Worm (Caenorhabditis elegans) whole organism, L2 larva: ENCODE measurements around the gene C45G9.15.

Source experiments
- F13H6.1 ChIP-seq: sonication (generic microtip); optimal IDR thresholded peaks from 2 replicates; lab custom pipeline; 2016; ENCODE audit warnings: missing genetic modification characterization, missing compliant biosample characterization
- R02D3.7 ChIP-seq: fragments of 150-350 bp; optimal IDR thresholded peaks from 2 replicates; lab custom pipeline; 2014; ENCODE audit warnings: missing biosample characterization, missing genetic modification characterization
- Y55F3AM.14 ChIP-seq: fragments of 200-800 bp; sonication (Bioruptor generic); optimal IDR thresholded peaks from 2 replicates; lab custom pipeline; 2018; ENCODE audit warnings: mild to moderate bottlenecking, missing genetic modification characterization, missing compliant biosample characterization
- ZK546.5 ChIP-seq: sonication (generic microtip); optimal IDR thresholded peaks from 2 replicates; lab custom pipeline; 2017; ENCODE audit warnings: missing biosample characterization, missing genetic modification characterization
- alr-1 ChIP-seq: fragments of 150-350 bp; optimal IDR thresholded peaks from 2 replicates; lab custom pipeline; 2014; ENCODE audit warnings: missing biosample characterization, missing genetic modification characterization
- aly-2 ChIP-seq: fragments of 150-350 bp; optimal IDR thresholded peaks from 2 replicates; lab custom pipeline; 2014; ENCODE audit warnings: missing biosample characterization, missing genetic modification characterization
- ama-1 ChIP-seq: fragments of 150-350 bp; optimal IDR thresholded peaks from 2 replicates; lab custom pipeline; 2018; ENCODE audit warnings: inconsistent platforms
- blmp-1 ChIP-seq: sonication (generic microtip); optimal IDR thresholded peaks from 2 replicates; lab custom pipeline; 2017; ENCODE audit warnings: missing genetic modification characterization, mild to moderate bottlenecking, missing compliant biosample characterization, antibody characterized with exemption, moderate library complexity; ENCODE audit not compliant: insufficient read depth
- ceh-16 ChIP-seq: fragments of 150-350 bp; optimal IDR thresholded peaks from 2 replicates; lab custom pipeline; 2014; ENCODE audit warnings: missing biosample characterization, missing genetic modification characterization
- ceh-82 ChIP-seq: fragments of 150-350 bp; optimal IDR thresholded peaks from 2 replicates; lab custom pipeline; 2014; ENCODE audit warnings: missing biosample characterization, missing genetic modification characterization
- crh-2 ChIP-seq: sonication (generic microtip); optimal IDR thresholded peaks from 2 replicates; lab custom pipeline; 2017; ENCODE audit warnings: missing biosample characterization, missing genetic modification characterization
- dmd-4 ChIP-seq: sonication (generic microtip); optimal IDR thresholded peaks from 2 replicates; lab custom pipeline; 2017; ENCODE audit warnings: missing biosample characterization, missing genetic modification characterization
- egl-27 ChIP-seq: sonication (generic microtip); optimal IDR thresholded peaks from 3 replicates; lab custom pipeline; 2017; ENCODE audit warnings: missing biosample characterization, missing genetic modification reagents, missing genetic modification characterization
- elt-1 ChIP-seq: fragments of 150-350 bp; optimal IDR thresholded peaks from 2 replicates; lab custom pipeline; 2014; ENCODE audit warnings: missing biosample characterization, missing genetic modification characterization
- fos-1 ChIP-seq: fragments of 150-350 bp; optimal IDR thresholded peaks from 2 replicates; lab custom pipeline; 2014; ENCODE audit warnings: missing biosample characterization, missing genetic modification characterization
- gmeb-1 ChIP-seq: fragments of 150-350 bp; optimal IDR thresholded peaks from 2 replicates; lab custom pipeline; 2014; ENCODE audit warnings: missing biosample characterization, missing genetic modification characterization
- lin-13 ChIP-seq: fragments of 150-350 bp; optimal IDR thresholded peaks from 2 replicates; lab custom pipeline; 2014; ENCODE audit warnings: missing biosample characterization, missing genetic modification reagents, missing genetic modification characterization
- lsy-2 ChIP-seq, 2 experiments: fragments of 150-350 bp in 1 of 2; sonication (generic microtip) in 1 of 2; optimal IDR thresholded peaks; 2 replicates each; lab custom pipeline; 2014 to 2017; ENCODE audit warnings: missing biosample characterization in 2 of 2, missing genetic modification characterization in 2 of 2
- mbf-1 ChIP-seq: sonication (generic microtip); optimal IDR thresholded peaks from 2 replicates; lab custom pipeline; 2017; ENCODE audit warnings: missing biosample characterization, missing genetic modification characterization
- mdl-1 ChIP-seq, 2 experiments: fragments of 150-350 bp in 1 of 2; sonication (generic microtip) in 1 of 2; optimal IDR thresholded peaks; 2 replicates each; lab custom pipeline; 2017; ENCODE audit warnings: missing biosample characterization in 2 of 2, missing genetic modification characterization in 2 of 2
- nhr-11 ChIP-seq: fragments of 150-350 bp; optimal IDR thresholded peaks from 2 replicates; lab custom pipeline; 2014; ENCODE audit warnings: missing biosample characterization, missing genetic modification characterization
- nhr-12 ChIP-seq: fragments of 150-350 bp; optimal IDR thresholded peaks from 2 replicates; lab custom pipeline; 2014; ENCODE audit warnings: missing biosample characterization, missing genetic modification characterization
- nhr-129 ChIP-seq: fragments of 150-350 bp; optimal IDR thresholded peaks from 2 replicates; lab custom pipeline; 2014; ENCODE audit warnings: missing biosample characterization, missing genetic modification characterization
- nhr-23 ChIP-seq: fragments of 150-350 bp; optimal IDR thresholded peaks from 2 replicates; lab custom pipeline; 2014; ENCODE audit warnings: missing biosample characterization, missing genetic modification reagents, missing genetic modification characterization
- nhr-237 ChIP-seq: fragments of 150-350 bp; optimal IDR thresholded peaks from 2 replicates; lab custom pipeline; 2014; ENCODE audit warnings: missing biosample characterization, missing genetic modification characterization
- nhr-25 ChIP-seq: fragments of 150-350 bp; sonication (generic microtip); optimal IDR thresholded peaks from 3 replicates; lab custom pipeline; 2014; ENCODE audit warnings: missing biosample characterization, missing genetic modification characterization
- nhr-77 ChIP-seq: fragments of 150-350 bp; optimal IDR thresholded peaks from 2 replicates; lab custom pipeline; 2014; ENCODE audit warnings: missing biosample characterization, missing genetic modification characterization
- skn-1 ChIP-seq: sonication (generic microtip); optimal IDR thresholded peaks from 2 replicates; lab custom pipeline; 2017; ENCODE audit warnings: missing biosample characterization, missing genetic modification characterization
- sma-3 ChIP-seq: sonication (generic microtip); optimal IDR thresholded peaks from 2 replicates; lab custom pipeline; 2016; ENCODE audit warnings: missing genetic modification reagents, missing genetic modification characterization, missing compliant biosample characterization
- sma-9 ChIP-seq, 2 experiments: fragments of 150-350 bp in 1 of 2; sonication (generic microtip) in 1 of 2; optimal IDR thresholded peaks; 2 replicates each; lab custom pipeline; 2014 to 2016; ENCODE audit warnings: missing genetic modification characterization in 2 of 2, mild to moderate bottlenecking in 1 of 2, missing biosample characterization in 1 of 2, missing compliant biosample characterization in 1 of 2, missing genetic modification reagents in 1 of 2, moderate library complexity in 1 of 2
- snpc-4 ChIP-seq: fragments of 150-350 bp; optimal IDR thresholded peaks from 2 replicates; lab custom pipeline; 2014; ENCODE audit warnings: missing biosample characterization, missing genetic modification characterization
- unc-39 ChIP-seq: fragments of 150-350 bp; optimal IDR thresholded peaks from 2 replicates; lab custom pipeline; 2014; ENCODE audit warnings: missing biosample characterization, missing genetic modification characterization
- unc-55 ChIP-seq: fragments of 150-350 bp; sonication (generic microtip); optimal IDR thresholded peaks from 3 replicates; lab custom pipeline; 2014; ENCODE audit warnings: missing biosample characterization, missing genetic modification reagents, missing genetic modification characterization
- unc-62 ChIP-seq: fragments of 150-350 bp; optimal IDR thresholded peaks from 2 replicates; lab custom pipeline; 2014; ENCODE audit warnings: missing biosample characterization, missing genetic modification reagents, missing genetic modification characterization
- ztf-1 ChIP-seq: fragments of 200-800 bp; sonication (Bioruptor generic); conservative IDR thresholded peaks from 2 replicates; pipeline ENCODE4 v1.3.6; 2022; ENCODE audit warnings: missing genetic modification characterization, missing compliant biosample characterization
- ztf-11 ChIP-seq: sonication (generic microtip); optimal IDR thresholded peaks from 2 replicates; lab custom pipeline; 2017; ENCODE audit warnings: missing biosample characterization, missing genetic modification characterization
- ztf-4 ChIP-seq: fragments of 150-350 bp; optimal IDR thresholded peaks from 2 replicates; lab custom pipeline; 2014; ENCODE audit warnings: missing biosample characterization, missing genetic modification characterization

Gene C45G9.15

DNA sequence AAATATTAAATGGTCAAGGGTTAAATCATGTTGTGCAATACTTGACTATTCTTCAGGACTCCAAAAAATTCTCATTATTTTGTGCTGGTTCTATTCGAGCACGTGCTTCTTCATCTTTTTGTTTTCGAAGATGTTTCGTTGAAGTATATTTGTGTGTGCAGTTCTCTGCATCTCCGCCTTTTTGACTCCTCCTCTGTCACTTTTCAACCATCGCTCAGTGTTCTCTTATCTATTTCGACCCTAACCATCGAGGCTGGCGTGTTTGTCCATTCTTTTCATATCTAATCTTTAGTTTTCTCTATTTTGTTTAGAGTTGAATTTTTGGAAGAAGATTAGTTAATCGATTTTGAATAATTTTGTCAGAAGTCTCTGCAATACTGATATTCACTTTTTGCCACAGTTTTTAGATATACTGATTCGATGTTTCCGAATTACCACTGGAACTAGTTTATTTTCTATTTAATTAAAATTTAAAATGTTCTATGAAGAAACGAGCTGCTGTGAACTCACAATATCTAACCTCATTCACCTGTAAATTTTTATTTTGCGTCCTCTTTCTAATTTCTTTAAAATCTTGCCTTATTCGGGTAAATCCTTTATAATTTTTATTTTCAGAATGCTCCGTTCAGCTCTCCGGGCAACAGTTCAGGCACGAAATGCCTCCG is 25.4 kb upstream of the C45G9.15 start, which contains the start of gene alh-1:
Gene alh-1 (plus strand): TSS at position 615 of the 665 bp plus-strand sequence.
- TF ChIP-seq unc-39 (tag; lab: Kevin White, UChicago) (no peak), ztf-4 (tag; lab: Kevin White, UChicago) (no peak), fos-1 (peak; percentile 69), nhr-129 (tag; lab: Kevin White, UChicago) (peak; percentile 43), nhr-11 (tag; lab: Kevin White, UChicago) (no peak), R02D3.7 (tag; lab: Kevin White, UChicago) (no peak), ceh-82 (tag; lab: Kevin White, UChicago) (no peak), snpc-4 (tag; lab: Kevin White, UChicago) (no peak), unc-55 (no peak), aly-2 (tag; lab: Kevin White, UChicago) (no peak), nhr-77 (tag; lab: Kevin White, UChicago) (no peak), blmp-1 (tag; lab: Kevin White, UChicago) (no peak), mbf-1 (tag; lab: Kevin White, UChicago) (no peak), dmd-4 (tag; lab: Kevin White, UChicago) (no peak), nhr-237 (no peak), alr-1 (tag; lab: Kevin White, UChicago) (no peak), ama-1 (no peak), lsy-2 (tag; optimal IDR thresholded peaks at IDR 0.05; lab: Kevin White, UChicago) (peak in 1 of 2 experiments; percentile 32), ztf-1 (no peak), nhr-23 (tag; lab: Kevin White, UChicago) (no peak), sma-3 (GFP tag; lab: Kevin White, UChicago) (no peak), unc-62 (no peak), sma-9 (GFP tag; optimal IDR thresholded peaks at IDR 0.05; lab: Kevin White, UChicago) (peak; percentile 67), sma-9 (tag; optimal IDR thresholded peaks at IDR 0.05; lab: Kevin White, UChicago) (no peak), mdl-1 (tag; optimal IDR thresholded peaks at IDR 0.05; lab: Kevin White, UChicago) (no peak), egl-27 (tag; lab: Kevin White, UChicago) (no peak), gmeb-1 (tag; lab: Kevin White, UChicago) (peak; percentile 1), lin-13 (GFP tag; lab: Kevin White, UChicago) (no peak), ceh-16 (tag; lab: Kevin White, UChicago) (no peak), nhr-12 (tag; lab: Kevin White, UChicago) (no peak), ztf-11 (tag; lab: Kevin White, UChicago) (no peak), elt-1 (tag; lab: Kevin White, UChicago) (no peak), F13H6.1 (peak; percentile 36), ZK546.5 (tag; lab: Kevin White, UChicago) (no peak), nhr-25 (tag; lab: Kevin White, UChicago) (no peak)

- TF ChIP-seq crh-2 (tag; lab: Kevin White, UChicago) (no peak), unc-55 (peak; percentile 59), mdl-1 (tag; optimal IDR thresholded peaks at IDR 0.05; lab: Kevin White, UChicago) (no peak), skn-1 (no peak), nhr-129 (tag; lab: Kevin White, UChicago) (no peak), ama-1 (no peak)
Measured at ce11 chrIII:5076569-5076968, 24.7 kb upstream of the C45G9.15 start.

- TF ChIP-seq nhr-25 (tag; lab: Kevin White, UChicago) = no peak
- TF ChIP-seq nhr-129 (tag; lab: Kevin White, UChicago) = no peak
- no peak for TF ChIP-seq ZK546.5 (tag; lab: Kevin White, UChicago)
- no peak for TF ChIP-seq egl-27 (tag; lab: Kevin White, UChicago)
- TF ChIP-seq Y55F3AM.14 (GFP tag; lab: Kevin White, UChicago) = no peak
- TF ChIP-seq R02D3.7 (tag; lab: Kevin White, UChicago) = no peak
Measured at ce11 chrIII:5074398-5074797, 22.5 kb upstream of the C45G9.15 start, which contains the start of gene ttbk-6. ttbk-6 (plus strand) TSS chrIII:5074698.
